Fruit fly (Drosophila melanogaster) whole organism, embryonic: ENCODE data around the gene CG12310.

ENCODE experiments used
- CG10959 ChIP-seq: fragments of 200-800 bp; sonication (Bioruptor generic); IDR thresholded peaks from 2 replicates; pipeline ENCODE4 v1.3.6; 2022; ENCODE audit warnings: missing biosample characterization, missing genetic modification characterization
- CG14860 ChIP-seq: fragments of 200-800 bp; sonication (Bioruptor generic); IDR thresholded peaks from 3 replicates; pipeline ENCODE4 v1.3.6; 2022; ENCODE audit warnings: missing biosample characterization, missing genetic modification characterization; ENCODE audit not compliant: partially characterized antibody
- CG32532 ChIP-seq: fragments of 200-800 bp; sonication (Bioruptor generic); IDR thresholded peaks from 2 replicates; pipeline ENCODE4 v1.3.6; 2022; ENCODE audit warnings: missing biosample characterization, missing genetic modification characterization
- CG3407 ChIP-seq: fragments of 200-800 bp; sonication (Bioruptor generic); optimal IDR thresholded peaks from 2 replicates; lab custom pipeline; 2018; ENCODE audit warnings: missing biosample characterization, mild to moderate bottlenecking, missing genetic modification characterization
- CG8924 ChIP-seq: fragments of 200-800 bp; optimal IDR thresholded peaks from 3 replicates; lab custom pipeline; 2019; ENCODE audit warnings: missing biosample characterization, mild to moderate bottlenecking, missing genetic modification characterization, moderate library complexity
- CG9437 ChIP-seq: fragments of 200-800 bp; sonication (Bioruptor generic); optimal IDR thresholded peaks from 2 replicates; lab custom pipeline; 2018; ENCODE audit warnings: missing biosample characterization, mild to moderate bottlenecking, missing genetic modification characterization
- CkIIα-i1 ChIP-seq: fragments of 200-800 bp; sonication (Bioruptor generic); IDR thresholded peaks from 2 replicates; pipeline ENCODE4 v1.3.6; 2022; ENCODE audit warnings: missing biosample characterization, missing genetic modification characterization
- Doc2 ChIP-seq: fragments of 200-800 bp; sonication (Bioruptor generic); IDR thresholded peaks from 2 replicates; pipeline ENCODE4 v1.3.6; 2022; ENCODE audit warnings: missing biosample characterization, missing genetic modification characterization
- Ets65A ChIP-seq: fragments of 200-800 bp; sonication (Bioruptor generic); peaks from one replicate; lab custom pipeline; 2016; ENCODE audit warnings: missing biosample characterization, missing genetic modification characterization
- Fer2 ChIP-seq: fragments of 200-800 bp; sonication (Bioruptor generic); optimal IDR thresholded peaks from 2 replicates; lab custom pipeline; 2018; ENCODE audit warnings: missing biosample characterization, mild to moderate bottlenecking, missing genetic modification characterization, moderate library complexity
- crc ChIP-seq: fragments of 200-800 bp; sonication (Bioruptor generic); optimal IDR thresholded peaks from 2 replicates; lab custom pipeline; 2016; ENCODE audit warnings: missing biosample characterization, missing genetic modification characterization
- pan ChIP-seq, 4 experiments: fragments of >200 bp in 3 of 4; fragments of 200-800 bp in 1 of 4; sonication (Bioruptor generic) in 1 of 4; optimal IDR thresholded peaks in 3 of 4; IDR thresholded peaks in 1 of 4; 2 replicates each; pipeline versions ENCODE4 v1.3.6 to Lab custom; 2017 to 2022; ENCODE audit warnings: missing biosample characterization in 2 of 4, missing genetic modification characterization in 2 of 4, mixed read lengths in 1 of 4
- psq ChIP-seq: fragments of 200-800 bp; sonication (Bioruptor generic); optimal IDR thresholded peaks from 2 replicates; lab custom pipeline; 2017; ENCODE audit warnings: missing biosample characterization, missing genetic modification characterization
- usp ChIP-seq: fragments of >200 bp; optimal IDR thresholded peaks from 2 replicates; lab custom pipeline; 2017; ENCODE audit warnings: missing biosample characterization, missing genetic modification characterization

DNA sequence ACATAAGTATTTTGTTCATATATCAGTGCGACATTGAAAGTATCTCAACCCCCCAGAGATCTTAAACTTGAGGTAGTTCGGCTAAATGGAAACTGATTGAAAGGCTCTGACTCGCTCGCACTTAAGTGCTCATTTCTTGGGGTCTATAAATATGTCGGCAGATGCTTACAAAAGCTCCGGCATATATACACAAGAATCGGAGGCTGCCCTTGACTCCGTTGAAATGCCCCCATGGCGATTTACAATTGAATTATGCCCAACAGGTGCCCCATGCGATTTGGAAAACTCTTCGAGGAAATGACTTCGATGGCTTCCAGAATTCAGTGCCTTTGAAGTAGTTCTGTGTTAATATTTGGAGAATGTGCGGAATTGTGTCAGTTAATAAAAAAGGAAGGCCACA is 23.1 kb upstream of the CG12310 start:
- TF ChIP-seq usp (GFP tag; lab: Kevin White, UChicago), result no peak
- no peak for TF ChIP-seq pan (optimal IDR thresholded peaks at IDR 0.05; lab: Kevin White, UChicago)
- no peak for TF ChIP-seq pan (GFP tag; optimal IDR thresholded peaks at IDR 0.05 in 1 of 2, IDR thresholded peaks at IDR 0.05 in 1 of 2)
- TF ChIP-seq CkIIα-i1 (GFP tag; lab: Robert Waterston, UW), result no peak
- no peak for TF ChIP-seq Ets65A (GFP tag; lab: Kevin White, UChicago)
- TF ChIP-seq CG32532, result no peak
- no peak for TF ChIP-seq CG9437 (GFP tag; lab: Kevin White, UChicago)
- TF ChIP-seq psq (GFP tag; lab: Kevin White, UChicago), result no peak
- no peak for TF ChIP-seq Fer2 (tag; lab: Kevin White, UChicago)
- TF ChIP-seq Doc2 (GFP tag; lab: Robert Waterston, UW), result no peak
- no peak for TF ChIP-seq CG3407 (GFP tag; lab: Kevin White, UChicago)
- no peak for TF ChIP-seq CG8924
- TF ChIP-seq CG10959 (GFP tag; lab: Robert Waterston, UW), result no peak
- TF ChIP-seq CG14860 (GFP tag; lab: Robert Waterston, UW), result no peak
- TF ChIP-seq crc, result no peak
